Fruit fly (Drosophila melanogaster): Measurements from ENCODE around the gene ine.

Gene ine

DNA sequence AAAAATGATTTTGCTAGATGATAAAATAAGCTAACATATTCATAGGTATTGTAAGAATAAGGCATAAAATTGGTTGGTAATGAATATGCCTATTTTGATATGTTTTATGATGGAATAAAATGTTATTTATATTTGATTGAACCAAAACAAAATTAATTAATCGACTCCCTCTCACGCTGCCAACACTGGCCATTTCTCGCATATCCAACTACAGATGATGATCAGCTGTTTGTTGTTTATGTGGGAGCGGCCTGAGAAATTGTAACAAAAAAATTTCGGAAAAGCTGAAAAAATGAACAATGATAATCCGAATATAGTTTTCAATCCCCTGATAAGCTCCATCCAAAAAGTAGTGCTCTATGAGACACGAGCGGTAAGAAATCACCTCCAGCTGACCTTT, 11.9 kb downstream of the ine start, which contains the start of gene FIG4 (continued):
- TF ChIP-seq knrl (GFP tag; IDR thresholded peaks at IDR 0.05; ENCODE audit: partially characterized antibody), result peak; percentile 42; the same call in 2 of the 3 replicates
- TF ChIP-seq zen2 (GFP tag; IDR thresholded peaks at IDR 0.05; ENCODE audit: partially characterized antibody), result peak; percentile 89
- TF ChIP-seq CG8089 (GFP tag; optimal IDR thresholded peaks at IDR 0.05), result no peak
- no peak for TF ChIP-seq Hr51 (GFP tag; optimal IDR thresholded peaks at IDR 0.05)
- TF ChIP-seq HLH4C (GFP tag; IDR thresholded peaks at IDR 0.05; ENCODE audit: partially characterized antibody), result peak; percentile 60; the same call in 2 of the 3 replicates
- no peak for TF ChIP-seq Sox102F (GFP tag; optimal IDR thresholded peaks at IDR 0.05)
- no peak for TF ChIP-seq dimm (GFP tag; IDR thresholded peaks at IDR 0.05)
- no peak for TF ChIP-seq HLHmδ (GFP tag; optimal IDR thresholded peaks at IDR 0.05)
- TF ChIP-seq sd (tag; optimal IDR thresholded peaks at IDR 0.05), result peak; percentile 68
- no peak for TF ChIP-seq klu (GFP tag; IDR thresholded peaks at IDR 0.05)
- TF ChIP-seq CG12391 (tag; optimal IDR thresholded peaks at IDR 0.05), result peak; percentile 7
- no peak for TF ChIP-seq tgo (GFP tag; IDR thresholded peaks at IDR 0.05)
- no peak for TF ChIP-seq CG4617 (GFP tag; optimal IDR thresholded peaks at IDR 0.05; ENCODE audit: borderline replicate concordance)
- TF ChIP-seq Dp (GFP tag; optimal IDR thresholded peaks at IDR 0.05), result no peak
- TF ChIP-seq CG9876 (GFP tag; optimal IDR thresholded peaks at IDR 0.05), result no peak
- TF ChIP-seq CG6254 (GFP tag; optimal IDR thresholded peaks at IDR 0.05), result peak; percentile 39
- TF ChIP-seq Med (GFP tag), result peak; percentile 45
- TF ChIP-seq BEAF-32 (GFP tag; optimal IDR thresholded peaks at IDR 0.05), result peak; percentile 74
- TF ChIP-seq lov (optimal IDR thresholded peaks at IDR 0.05), result no peak
- TF ChIP-seq lov (GFP tag; IDR thresholded peaks at IDR 0.05), result no peak
- TF ChIP-seq CG2889 (GFP tag; IDR thresholded peaks at IDR 0.05), result no peak
- no peak for TF ChIP-seq bsh (GFP tag; optimal IDR thresholded peaks at IDR 0.05)
- no peak for TF ChIP-seq sens-2 (GFP tag; IDR thresholded peaks at IDR 0.05)
- no peak for TF ChIP-seq CG15011 (GFP tag; optimal IDR thresholded peaks at IDR 0.05)
- peak; percentile 79 for TF ChIP-seq Scr (GFP tag; IDR thresholded peaks at IDR 0.05; ENCODE audit: partially characterized antibody)
- peak; percentile 65; the same call in 1 of the 2 replicates for TF ChIP-seq bbx (GFP tag; IDR thresholded peaks at IDR 0.05; ENCODE audit: partially characterized antibody)
- TF ChIP-seq H2.0 (GFP tag; IDR thresholded peaks at IDR 0.05), result no peak
- TF ChIP-seq Nf-YA (GFP tag; IDR thresholded peaks at IDR 0.05), result no peak
- TF ChIP-seq Ssrp (tag; optimal IDR thresholded peaks at IDR 0.05), result no peak
- TF ChIP-seq CoRest (tag; optimal IDR thresholded peaks at IDR 0.05), result peak; percentile 20
- TF ChIP-seq Sry-β (GFP tag; optimal IDR thresholded peaks at IDR 0.05), result peak; percentile 90
- no peak for TF ChIP-seq CG7786 (GFP tag; optimal IDR thresholded peaks at IDR 0.05)
- peak; percentile 64; the same call in 2 of the 3 replicates for TF ChIP-seq CG16813 (GFP tag; IDR thresholded peaks at IDR 0.05; ENCODE audit: partially characterized antibody)
- no peak for TF ChIP-seq lola (GFP tag; optimal IDR thresholded peaks at IDR 0.05)
- TF ChIP-seq CG9727 (GFP tag; optimal IDR thresholded peaks at IDR 0.05), result no peak
- no peak for TF ChIP-seq CG9817 (tag; optimal IDR thresholded peaks at IDR 0.05)
- TF ChIP-seq Sox100B (GFP tag; optimal IDR thresholded peaks at IDR 0.05), result no peak
- TF ChIP-seq CG4360 (GFP tag; IDR thresholded peaks at IDR 0.05), result no peak
- TF ChIP-seq gcm (GFP tag; optimal IDR thresholded peaks at IDR 0.05), result peak; percentile 14
- no peak for TF ChIP-seq mirr (GFP tag; optimal IDR thresholded peaks at IDR 0.05)
- no peak for TF ChIP-seq eyg (GFP tag; optimal IDR thresholded peaks at IDR 0.05)
- peak; percentile 2 for TF ChIP-seq MESR4 (GFP tag; optimal IDR thresholded peaks at IDR 0.05)
- TF ChIP-seq CG18011 (GFP tag; optimal IDR thresholded peaks at IDR 0.05), result no peak
- no peak for TF ChIP-seq CG6689 (GFP tag; IDR thresholded peaks at IDR 0.05)
- TF ChIP-seq pzg (GFP tag; optimal IDR thresholded peaks at IDR 0.05), result peak; percentile 23
- TF ChIP-seq org-1 (GFP tag; optimal IDR thresholded peaks at IDR 0.05), result no peak
- no peak for TF ChIP-seq seq (GFP tag; IDR thresholded peaks at IDR 0.05)
- no peak for TF ChIP-seq CG18764 (GFP tag; optimal IDR thresholded peaks at IDR 0.05)
- TF ChIP-seq scrt (GFP tag; optimal IDR thresholded peaks at IDR 0.05), result no peak
